Worm (Caenorhabditis elegans) whole organism, young adult: ENCODE data around the gene ptpn-22.
A peak's percentile ranks its signal among the peaks of the same experiment; 100 is the strongest.

Experiments used
- F22D6.2 ChIP-seq: sonication (generic microtip); optimal IDR thresholded peaks from 2 replicates; lab custom pipeline; 2016; ENCODE audit warnings: mild to moderate bottlenecking, missing genetic modification characterization, missing compliant biosample characterization
- F23B12.7 ChIP-seq: sonication (generic microtip); optimal IDR thresholded peaks from 2 replicates; lab custom pipeline; 2017; ENCODE audit warnings: missing genetic modification characterization, mild to moderate bottlenecking, missing compliant biosample characterization, antibody characterized with exemption, moderate library complexity; ENCODE audit not compliant: insufficient read depth
- F37B4.10 ChIP-seq: fragments of 200-800 bp; sonication (Bioruptor generic); IDR thresholded peaks from 2 replicates; pipeline ENCODE4 v1.3.6; 2022; ENCODE audit warnings: missing genetic modification characterization, missing compliant biosample characterization
- F39B2.1 ChIP-seq: fragments of 200-800 bp; sonication (Bioruptor generic); IDR thresholded peaks from 2 replicates; pipeline ENCODE4 v1.3.6; 2022; ENCODE audit warnings: missing genetic modification reagents, missing genetic modification characterization, missing compliant biosample characterization
- F49E8.2 ChIP-seq: sonication (generic microtip); optimal IDR thresholded peaks from 3 replicates; lab custom pipeline; 2017; ENCODE audit warnings: missing genetic modification characterization, mild to moderate bottlenecking, missing compliant biosample characterization, antibody characterized with exemption, moderate library complexity; ENCODE audit not compliant: insufficient read depth
- K12H6.12 ChIP-seq: fragments of 200-800 bp; sonication (Bioruptor generic); optimal IDR thresholded peaks from 2 replicates; lab custom pipeline; 2018; ENCODE audit warnings: mild to moderate bottlenecking, missing genetic modification characterization, missing compliant biosample characterization
- T07F8.4 ChIP-seq: sonication (generic microtip); optimal IDR thresholded peaks from 2 replicates; lab custom pipeline; 2016; ENCODE audit warnings: mild to moderate bottlenecking, missing genetic modification characterization, moderate library complexity, missing compliant biosample characterization
- Y56A3A.18 ChIP-seq: fragments of 200-800 bp; sonication (Bioruptor generic); IDR thresholded peaks from 2 replicates; pipeline ENCODE4 v1.3.6; 2022; ENCODE audit warnings: missing genetic modification reagents, missing genetic modification characterization, missing compliant biosample characterization
- bed-2 ChIP-seq: fragments of 200-800 bp; sonication (Bioruptor generic); IDR thresholded peaks from 2 replicates; pipeline ENCODE4 v1.3.6; 2022; ENCODE audit warnings: missing genetic modification reagents, missing genetic modification characterization, missing compliant biosample characterization
- ccch-3 ChIP-seq: fragments of 200-800 bp; sonication (Bioruptor generic); optimal IDR thresholded peaks from 2 replicates; lab custom pipeline; 2018; ENCODE audit warnings: mild to moderate bottlenecking, missing genetic modification characterization, missing compliant biosample characterization
- ceh-79 ChIP-seq: sonication (generic microtip); optimal IDR thresholded peaks from 2 replicates; lab custom pipeline; 2017; ENCODE audit warnings: mild to moderate bottlenecking, missing genetic modification characterization, missing compliant biosample characterization
- die-1 ChIP-seq: sonication (generic microtip); optimal IDR thresholded peaks from 2 replicates; lab custom pipeline; 2016; ENCODE audit warnings: missing genotype, mild to moderate bottlenecking, missing genetic modification characterization, missing compliant biosample characterization
- dpff-1 ChIP-seq: sonication (generic microtip); optimal IDR thresholded peaks from 2 replicates; lab custom pipeline; 2017; ENCODE audit warnings: mild to moderate bottlenecking, missing genetic modification characterization, missing compliant biosample characterization
- dpl-1 ChIP-seq: fragments of 150-350 bp; optimal IDR thresholded peaks from 2 replicates; lab custom pipeline; 2014; ENCODE audit warnings: missing biosample characterization, missing genetic modification reagents, missing genetic modification characterization
- efl-1 ChIP-seq: fragments of 150-350 bp; optimal IDR thresholded peaks from 2 replicates; lab custom pipeline; 2014; ENCODE audit warnings: missing biosample characterization, missing genetic modification reagents, missing genetic modification characterization
- egl-44 ChIP-seq: fragments of 200-800 bp; sonication (Bioruptor generic); IDR thresholded peaks from 2 replicates; pipeline ENCODE4 v1.3.6; 2022; ENCODE audit warnings: missing genetic modification reagents, missing genetic modification characterization, missing compliant biosample characterization
- egrh-3 ChIP-seq: fragments of 200-800 bp; sonication (Bioruptor generic); IDR thresholded peaks from 2 replicates; pipeline ENCODE4 v1.3.6; 2022; ENCODE audit warnings: missing genetic modification reagents, missing genetic modification characterization, missing compliant biosample characterization
- hmg-20 ChIP-seq: fragments of 200-800 bp; sonication (Bioruptor generic); IDR thresholded peaks from 2 replicates; pipeline ENCODE4 v1.3.6; 2022; ENCODE audit warnings: missing genetic modification reagents, missing genetic modification characterization, missing compliant biosample characterization
- lag-1 ChIP-seq: fragments of 200-800 bp; sonication (Bioruptor generic); IDR thresholded peaks from 2 replicates; pipeline ENCODE4 v1.3.6; 2022; ENCODE audit warnings: missing genetic modification reagents, missing genetic modification characterization, missing compliant biosample characterization
- let-526 ChIP-seq: fragments of 200-800 bp; sonication (Bioruptor generic); IDR thresholded peaks from 2 replicates; pipeline ENCODE4 v1.3.6; 2022; ENCODE audit warnings: missing genetic modification reagents, missing genetic modification characterization, missing compliant biosample characterization
- lin-35 ChIP-seq, 3 experiments: fragments of 150-350 bp in 2 of 3; sonication (generic microtip) in 1 of 3; optimal IDR thresholded peaks; 2 replicates each; lab custom pipeline; 2014 to 2018; ENCODE audit warnings: missing biosample characterization in 3 of 3, missing genetic modification characterization in 3 of 3, missing genetic modification reagents in 3 of 3
- lir-1 ChIP-seq: fragments of 200-800 bp; sonication (Bioruptor generic); conservative IDR thresholded peaks from 2 replicates; pipeline ENCODE4 v1.3.6; 2022; ENCODE audit warnings: missing genetic modification reagents, missing genetic modification characterization, missing compliant biosample characterization
- lsy-27 ChIP-seq: sonication (generic microtip); optimal IDR thresholded peaks from 2 replicates; lab custom pipeline; 2017; ENCODE audit warnings: missing genetic modification characterization, mild to moderate bottlenecking, missing compliant biosample characterization, antibody characterized with exemption, missing genotype, borderline replicate concordance; ENCODE audit not compliant: insufficient read depth
- madf-6 ChIP-seq: fragments of 200-800 bp; sonication (Bioruptor generic); IDR thresholded peaks from 2 replicates; pipeline ENCODE4 v1.3.6; 2022; ENCODE audit warnings: missing genetic modification reagents, missing genetic modification characterization, missing compliant biosample characterization
- madf-8 ChIP-seq: fragments of 200-800 bp; sonication (Bioruptor generic); conservative IDR thresholded peaks from 2 replicates; pipeline ENCODE4 v1.3.6; 2022; ENCODE audit warnings: missing genetic modification reagents, missing genetic modification characterization, missing compliant biosample characterization
- mel-28 ChIP-seq: sonication (generic microtip); optimal IDR thresholded peaks from 2 replicates; lab custom pipeline; 2016; ENCODE audit warnings: borderline replicate concordance, mild to moderate bottlenecking, missing genetic modification characterization, missing compliant biosample characterization
- nhr-120 ChIP-seq: fragments of 200-800 bp; sonication (Bioruptor generic); IDR thresholded peaks from 2 replicates; pipeline ENCODE4 v1.3.6; 2022; ENCODE audit warnings: missing genetic modification characterization, missing compliant biosample characterization
- nhr-27 ChIP-seq: fragments of 200-800 bp; sonication (Bioruptor generic); optimal IDR thresholded peaks from 2 replicates; lab custom pipeline; 2018; ENCODE audit warnings: mild to moderate bottlenecking, missing genetic modification characterization, moderate library complexity, missing compliant biosample characterization
- rcor-1 ChIP-seq: fragments of 200-800 bp; sonication (Bioruptor generic); IDR thresholded peaks from 2 replicates; pipeline ENCODE4 v1.3.6; 2022; ENCODE audit warnings: missing genetic modification reagents, missing genetic modification characterization, missing compliant biosample characterization
- rec-8 ChIP-seq, 2 experiments: sonication (generic microtip); optimal IDR thresholded peaks; 2 replicates each; lab custom pipeline; 2016; ENCODE audit warnings: mild to moderate bottlenecking in 2 of 2, missing genetic modification characterization in 2 of 2, missing genetic modification reagents in 2 of 2, missing genotype in 2 of 2, missing biosample characterization in 1 of 2, missing compliant biosample characterization in 1 of 2, moderate library complexity in 1 of 2
- sea-2 ChIP-seq: fragments of 200-800 bp; sonication (Bioruptor generic); IDR thresholded peaks from 2 replicates; pipeline ENCODE4 v1.3.6; 2022; ENCODE audit warnings: missing genetic modification characterization, missing compliant biosample characterization
- snpc-1.1 ChIP-seq: sonication (generic microtip); optimal IDR thresholded peaks from 2 replicates; lab custom pipeline; 2017; ENCODE audit warnings: missing genetic modification characterization, mild to moderate bottlenecking, missing compliant biosample characterization, antibody characterized with exemption, moderate library complexity, missing genotype, missing genetic modification reagents; ENCODE audit not compliant: insufficient read depth
- snpc-4 ChIP-seq, 5 experiments: fragments of 150-350 bp in 1 of 5; sonication (generic microtip) in 4 of 5; optimal IDR thresholded peaks; 2 replicates each; lab custom pipeline; 2014 to 2018; ENCODE audit warnings: missing genetic modification characterization in 5 of 5, missing biosample characterization in 3 of 5, antibody characterized with exemption in 2 of 5, mild to moderate bottlenecking in 2 of 5, missing compliant biosample characterization in 2 of 5, missing genotype in 2 of 5, moderate library complexity in 2 of 5, missing genetic modification reagents in 1 of 5
- somi-1 ChIP-seq: fragments of 200-800 bp; sonication (Bioruptor generic); optimal IDR thresholded peaks from 2 replicates; lab custom pipeline; 2018; ENCODE audit warnings: mild to moderate bottlenecking, missing genetic modification characterization, missing compliant biosample characterization
- sptf-2 ChIP-seq: fragments of 200-800 bp; sonication (Bioruptor generic); optimal IDR thresholded peaks from 2 replicates; lab custom pipeline; 2018; ENCODE audit warnings: mild to moderate bottlenecking, missing genetic modification characterization, missing compliant biosample characterization
- tbp1 ChIP-seq: fragments of 200-800 bp; sonication (Bioruptor generic); optimal IDR thresholded peaks from 2 replicates; lab custom pipeline; 2018; ENCODE audit warnings: mild to moderate bottlenecking, missing genetic modification characterization, missing compliant biosample characterization
- unc-130 ChIP-seq: sonication (generic microtip); optimal IDR thresholded peaks from 2 replicates; lab custom pipeline; 2016; ENCODE audit warnings: missing genetic modification reagents, missing genetic modification characterization, missing compliant biosample characterization
- xnd-1 ChIP-seq: sonication (generic microtip); optimal IDR thresholded peaks from 2 replicates; lab custom pipeline; 2016; ENCODE audit warnings: missing genotype, missing genetic modification reagents, missing genetic modification characterization, missing compliant biosample characterization
- zfh-2 ChIP-seq: fragments of 200-800 bp; sonication (Bioruptor generic); conservative IDR thresholded peaks from 2 replicates; pipeline ENCODE4 v1.3.6; 2022; ENCODE audit warnings: missing genetic modification reagents, missing genetic modification characterization, missing compliant biosample characterization
- ztf-18 ChIP-seq: sonication (generic microtip); optimal IDR thresholded peaks from 2 replicates; lab custom pipeline; 2016; ENCODE audit warnings: missing genotype, mild to moderate bottlenecking, missing genetic modification characterization, missing compliant biosample characterization
- ztf-22 ChIP-seq: fragments of 200-800 bp; sonication (Bioruptor generic); optimal IDR thresholded peaks from 2 replicates; lab custom pipeline; 2018; ENCODE audit warnings: mild to moderate bottlenecking, missing genetic modification characterization, moderate library complexity, missing compliant biosample characterization
- ztf-28 ChIP-seq: fragments of 200-800 bp; sonication (Bioruptor generic); IDR thresholded peaks from 2 replicates; pipeline ENCODE4 v1.3.6; 2022; ENCODE audit warnings: missing genetic modification reagents, missing genetic modification characterization, missing compliant biosample characterization

The ptpn-22 gene

ce11 chrIV:1709695-1710315 lies 30.3 kb downstream of the ptpn-22 start, which contains the start of the genes pbs-1 and K08D12.3 (continued):
- TF ChIP-seq nhr-27 (tag; lab: Kevin White, UChicago) (no peak), ztf-28 (0 out of 2 replicates have a peak, but pooled peaks have one; percentile 10), unc-130 (GFP tag; lab: Kevin White, UChicago) (no peak)

- TF ChIP-seq zfh-2 (GFP tag; lab: Robert Waterston, UW) (peak; percentile 85), F22D6.2 (tag; lab: Kevin White, UChicago) (no peak), egrh-3 (peak; percentile 82; the same call in 1 of the 2 replicates)
- TF ChIP-seq, all 124 proteins: peak for 2
These were observed 31.1 kb downstream of the ptpn-22 start for ce11 chrIV:1709002-1709401.

- TF ChIP-seq lir-1 (no peak), egl-44 (GFP tag; lab: Robert Waterston, UW) (0 out of 2 replicates have a peak, but pooled peaks have one; percentile 9), mel-28 (tag; lab: Kevin White, UChicago) (no peak), xnd-1 (tag; lab: Kevin White, UChicago) (no peak), sptf-2 (GFP tag; lab: Kevin White, UChicago) (no peak), ztf-18 (tag; lab: Kevin White, UChicago) (no peak), ceh-79 (tag; lab: Kevin White, UChicago) (no peak), tbp1 (GFP tag; lab: Kevin White, UChicago) (peak; percentile 50), efl-1 (GFP tag; lab: Kevin White, UChicago) (peak; percentile 2), dpff-1 (no peak), lag-1 (GFP tag; lab: Robert Waterston, UW) (0 out of 2 replicates have a peak, but pooled peaks have one; percentile 39), rec-8 (tag; optimal IDR thresholded peaks at IDR 0.05; lab: Kevin White, UChicago) (no peak), hmg-20 (GFP tag; lab: Robert Waterston, UW) (0 out of 2 replicates have a peak, but pooled peaks have one; percentile 36), F22D6.2 (tag; lab: Kevin White, UChicago) (no peak), snpc-4 (GFP tag; optimal IDR thresholded peaks at IDR 0.05; lab: Kevin White, UChicago) (peak; percentile 16), snpc-4 (tag; optimal IDR thresholded peaks at IDR 0.05; lab: Kevin White, UChicago) (no peak), ztf-22 (GFP tag; lab: Kevin White, UChicago) (no peak), madf-6 (peak; percentile 54), nhr-27 (tag; lab: Kevin White, UChicago) (no peak), lsy-27 (tag; lab: Kevin White, UChicago) (no peak), dpl-1 (GFP tag; lab: Kevin White, UChicago) (no peak), nhr-120 (GFP tag; lab: Robert Waterston, UW) (no peak), F49E8.2 (tag; lab: Kevin White, UChicago) (peak; percentile 81), madf-8 (GFP tag; lab: Robert Waterston, UW) (no peak), F23B12.7 (tag; lab: Kevin White, UChicago) (no peak), T07F8.4 (no peak), somi-1 (GFP tag; lab: Kevin White, UChicago) (no peak), F37B4.10 (GFP tag; lab: Robert Waterston, UW) (no peak), sea-2 (GFP tag; lab: Robert Waterston, UW) (no peak), lin-35 (GFP tag; optimal IDR thresholded peaks at IDR 0.05; lab: Kevin White, UChicago) (no peak), K12H6.12 (tag; lab: Kevin White, UChicago) (no peak), ztf-28 (peak; percentile 4; the same call in 1 of the 2 replicates), bed-2 (GFP tag; lab: Robert Waterston, UW) (no peak), die-1 (peak; percentile 34), Y56A3A.18 (GFP tag; lab: Robert Waterston, UW) (no peak), rcor-1 (GFP tag; lab: Robert Waterston, UW) (no peak; the same call in 1 of the 2 replicates), ccch-3 (GFP tag; lab: Kevin White, UChicago) (no peak), F39B2.1 (GFP tag; lab: Robert Waterston, UW) (no peak), snpc-1.1 (tag; lab: Kevin White, UChicago) (no peak), let-526 (GFP tag; lab: Robert Waterston, UW) (no peak)
These were observed 31.6 kb downstream of the ptpn-22 start for ce11 chrIV:1708426-1708826.
